Worm (Caenorhabditis elegans) whole organism, young adult: Measurements from ENCODE around the gene H39E20.1.

ENCODE experiments used
- B0019.2 ChIP-seq: fragments of 200-800 bp; sonication (Bioruptor generic); conservative IDR thresholded peaks from 2 replicates; pipeline ENCODE4 v1.3.6; 2022; ENCODE audit warnings: missing genetic modification reagents, missing genetic modification characterization, missing compliant biosample characterization
- C17E4.6 ChIP-seq: fragments of 200-800 bp; sonication (Bioruptor generic); IDR thresholded peaks from 2 replicates; pipeline ENCODE4 v1.3.6; 2022; ENCODE audit warnings: missing genetic modification reagents, missing genetic modification characterization, missing compliant biosample characterization
- F10E7.11 ChIP-seq: sonication (generic microtip); optimal IDR thresholded peaks from 2 replicates; lab custom pipeline; 2017; ENCODE audit warnings: mild to moderate bottlenecking, missing genetic modification characterization, moderate library complexity, missing compliant biosample characterization
- F33H1.4 ChIP-seq: fragments of 200-800 bp; sonication (Bioruptor generic); IDR thresholded peaks from 2 replicates; pipeline ENCODE4 v1.3.6; 2022; ENCODE audit warnings: missing genetic modification reagents, missing genetic modification characterization, missing compliant biosample characterization
- F39B2.1 ChIP-seq: fragments of 200-800 bp; sonication (Bioruptor generic); IDR thresholded peaks from 2 replicates; pipeline ENCODE4 v1.3.6; 2022; ENCODE audit warnings: missing genetic modification reagents, missing genetic modification characterization, missing compliant biosample characterization
- F49E8.2 ChIP-seq: sonication (generic microtip); optimal IDR thresholded peaks from 3 replicates; lab custom pipeline; 2017; ENCODE audit warnings: missing genetic modification characterization, mild to moderate bottlenecking, missing compliant biosample characterization, antibody characterized with exemption, moderate library complexity; ENCODE audit not compliant: insufficient read depth
- T26A5.8 ChIP-seq: sonication (generic microtip); optimal IDR thresholded peaks from 2 replicates; lab custom pipeline; 2016; ENCODE audit warnings: missing genetic modification characterization, missing compliant biosample characterization
- Y53F4B.3 ChIP-seq: fragments of 200-800 bp; sonication (Bioruptor generic); IDR thresholded peaks from 2 replicates; pipeline ENCODE4 v1.3.6; 2022; ENCODE audit warnings: missing genetic modification reagents, missing genetic modification characterization, missing compliant biosample characterization
- Y56A3A.18 ChIP-seq: fragments of 200-800 bp; sonication (Bioruptor generic); IDR thresholded peaks from 2 replicates; pipeline ENCODE4 v1.3.6; 2022; ENCODE audit warnings: missing genetic modification reagents, missing genetic modification characterization, missing compliant biosample characterization
- Y79H2A.3 ChIP-seq: fragments of 200-800 bp; sonication (Bioruptor generic); conservative IDR thresholded peaks from 2 replicates; pipeline ENCODE4 v1.3.6; 2022; ENCODE audit warnings: missing genetic modification reagents, missing genetic modification characterization, missing compliant biosample characterization
- Y95B8A.8 ChIP-seq: fragments of 200-800 bp; sonication (Bioruptor generic); IDR thresholded peaks from 2 replicates; pipeline ENCODE4 v1.3.6; 2022; ENCODE audit warnings: missing genetic modification reagents, missing genetic modification characterization, missing compliant biosample characterization
- aptf-3 ChIP-seq: fragments of 200-800 bp; sonication (Bioruptor generic); IDR thresholded peaks from 2 replicates; pipeline ENCODE4 v1.3.6; 2022; ENCODE audit warnings: missing genetic modification characterization, missing compliant biosample characterization
- atf-7 ChIP-seq: sonication (generic microtip); optimal IDR thresholded peaks from 2 replicates; lab custom pipeline; 2017; ENCODE audit warnings: mild to moderate bottlenecking, missing genetic modification characterization, missing compliant biosample characterization
- bed-1 ChIP-seq: fragments of 200-800 bp; sonication (Bioruptor generic); IDR thresholded peaks from 2 replicates; pipeline ENCODE4 v1.3.6; 2022; ENCODE audit warnings: missing genetic modification reagents, missing genetic modification characterization, missing compliant biosample characterization
- ccch-3 ChIP-seq: fragments of 200-800 bp; sonication (Bioruptor generic); optimal IDR thresholded peaks from 2 replicates; lab custom pipeline; 2018; ENCODE audit warnings: mild to moderate bottlenecking, missing genetic modification characterization, missing compliant biosample characterization
- ceh-100 ChIP-seq: fragments of 200-800 bp; sonication (Bioruptor generic); IDR thresholded peaks from 2 replicates; pipeline ENCODE4 v1.3.6; 2022; ENCODE audit warnings: missing genetic modification reagents, missing genetic modification characterization, missing compliant biosample characterization
- ceh-58 ChIP-seq: fragments of 200-800 bp; sonication (Bioruptor generic); IDR thresholded peaks from 2 replicates; pipeline ENCODE4 v1.3.6; 2022; ENCODE audit warnings: missing genetic modification characterization, missing compliant biosample characterization
- dox-1 ChIP-seq: fragments of 200-800 bp; sonication (Bioruptor generic); IDR thresholded peaks from 2 replicates; pipeline ENCODE4 v1.3.6; 2022; ENCODE audit warnings: missing genetic modification reagents, missing genetic modification characterization, missing compliant biosample characterization
- egl-18 ChIP-seq: fragments of 200-800 bp; sonication (Bioruptor generic); IDR thresholded peaks from 2 replicates; pipeline ENCODE4 v1.3.6; 2022; ENCODE audit warnings: missing genetic modification reagents, missing genetic modification characterization, missing compliant biosample characterization
- egl-44 ChIP-seq: fragments of 200-800 bp; sonication (Bioruptor generic); IDR thresholded peaks from 2 replicates; pipeline ENCODE4 v1.3.6; 2022; ENCODE audit warnings: missing genetic modification reagents, missing genetic modification characterization, missing compliant biosample characterization
- egrh-3 ChIP-seq: fragments of 200-800 bp; sonication (Bioruptor generic); IDR thresholded peaks from 2 replicates; pipeline ENCODE4 v1.3.6; 2022; ENCODE audit warnings: missing genetic modification reagents, missing genetic modification characterization, missing compliant biosample characterization
- hmg-1.2 ChIP-seq: fragments of 200-800 bp; sonication (Bioruptor generic); IDR thresholded peaks from 2 replicates; pipeline ENCODE4 v1.3.6; 2022; ENCODE audit warnings: missing genetic modification reagents, missing genetic modification characterization, missing compliant biosample characterization
- hmg-20 ChIP-seq: fragments of 200-800 bp; sonication (Bioruptor generic); IDR thresholded peaks from 2 replicates; pipeline ENCODE4 v1.3.6; 2022; ENCODE audit warnings: missing genetic modification reagents, missing genetic modification characterization, missing compliant biosample characterization
- hsf-1 ChIP-seq: fragments of 200-800 bp; sonication (Bioruptor generic); IDR thresholded peaks from 2 replicates; pipeline ENCODE4 v1.3.6; 2022; ENCODE audit warnings: missing genetic modification reagents, missing genetic modification characterization, missing compliant biosample characterization
- lag-1 ChIP-seq: fragments of 200-800 bp; sonication (Bioruptor generic); IDR thresholded peaks from 2 replicates; pipeline ENCODE4 v1.3.6; 2022; ENCODE audit warnings: missing genetic modification reagents, missing genetic modification characterization, missing compliant biosample characterization
- lin-26 ChIP-seq: fragments of 200-800 bp; sonication (Bioruptor generic); IDR thresholded peaks from 2 replicates; pipeline ENCODE4 v1.3.6; 2022; ENCODE audit warnings: missing genetic modification reagents, missing genetic modification characterization, missing compliant biosample characterization
- lin-40 ChIP-seq: sonication (generic microtip); optimal IDR thresholded peaks from 2 replicates; lab custom pipeline; 2016; ENCODE audit warnings: missing genetic modification characterization, mild to moderate bottlenecking, missing compliant biosample characterization, missing genotype, missing genetic modification reagents
- madf-10 ChIP-seq: sonication (generic microtip); optimal IDR thresholded peaks from 2 replicates; lab custom pipeline; 2016; ENCODE audit warnings: mild to moderate bottlenecking, missing genetic modification characterization, missing compliant biosample characterization
- madf-6 ChIP-seq: fragments of 200-800 bp; sonication (Bioruptor generic); IDR thresholded peaks from 2 replicates; pipeline ENCODE4 v1.3.6; 2022; ENCODE audit warnings: missing genetic modification reagents, missing genetic modification characterization, missing compliant biosample characterization
- mes-4 ChIP-seq: sonication (generic microtip); optimal IDR thresholded peaks from 2 replicates; lab custom pipeline; 2016; ENCODE audit warnings: missing genotype, missing genetic modification characterization, missing compliant biosample characterization
- nfyb-1 ChIP-seq: fragments of 200-800 bp; sonication (Bioruptor generic); IDR thresholded peaks from 2 replicates; pipeline ENCODE4 v1.3.6; 2022; ENCODE audit warnings: missing genetic modification reagents, missing genetic modification characterization, missing compliant biosample characterization
- nhr-120 ChIP-seq: fragments of 200-800 bp; sonication (Bioruptor generic); IDR thresholded peaks from 2 replicates; pipeline ENCODE4 v1.3.6; 2022; ENCODE audit warnings: missing genetic modification characterization, missing compliant biosample characterization
- nhr-27 ChIP-seq: fragments of 200-800 bp; sonication (Bioruptor generic); optimal IDR thresholded peaks from 2 replicates; lab custom pipeline; 2018; ENCODE audit warnings: mild to moderate bottlenecking, missing genetic modification characterization, moderate library complexity, missing compliant biosample characterization
- nhr-80 ChIP-seq: sonication (generic microtip); optimal IDR thresholded peaks from 2 replicates; lab custom pipeline; 2016; ENCODE audit warnings: missing genetic modification characterization, missing compliant biosample characterization
- pbrm-1 ChIP-seq: fragments of 200-800 bp; sonication (Bioruptor generic); IDR thresholded peaks from 2 replicates; pipeline ENCODE4 v1.3.6; 2022; ENCODE audit warnings: missing genetic modification reagents, missing genetic modification characterization, missing compliant biosample characterization
- rcor-1 ChIP-seq: fragments of 200-800 bp; sonication (Bioruptor generic); IDR thresholded peaks from 2 replicates; pipeline ENCODE4 v1.3.6; 2022; ENCODE audit warnings: missing genetic modification reagents, missing genetic modification characterization, missing compliant biosample characterization
- sea-2 ChIP-seq: fragments of 200-800 bp; sonication (Bioruptor generic); IDR thresholded peaks from 2 replicates; pipeline ENCODE4 v1.3.6; 2022; ENCODE audit warnings: missing genetic modification characterization, missing compliant biosample characterization
- snpc-4 ChIP-seq, 5 experiments: fragments of 150-350 bp in 1 of 5; sonication (generic microtip) in 4 of 5; optimal IDR thresholded peaks; 2 replicates each; lab custom pipeline; 2014 to 2018; ENCODE audit warnings: missing genetic modification characterization in 5 of 5, missing biosample characterization in 3 of 5, antibody characterized with exemption in 2 of 5, mild to moderate bottlenecking in 2 of 5, missing compliant biosample characterization in 2 of 5, missing genotype in 2 of 5, moderate library complexity in 2 of 5, missing genetic modification reagents in 1 of 5
- sptf-2 ChIP-seq: fragments of 200-800 bp; sonication (Bioruptor generic); optimal IDR thresholded peaks from 2 replicates; lab custom pipeline; 2018; ENCODE audit warnings: mild to moderate bottlenecking, missing genetic modification characterization, missing compliant biosample characterization
- zfh-2 ChIP-seq: fragments of 200-800 bp; sonication (Bioruptor generic); conservative IDR thresholded peaks from 2 replicates; pipeline ENCODE4 v1.3.6; 2022; ENCODE audit warnings: missing genetic modification reagents, missing genetic modification characterization, missing compliant biosample characterization
- zim-3 ChIP-seq: sonication (generic microtip); optimal IDR thresholded peaks from 2 replicates; lab custom pipeline; 2017; ENCODE audit warnings: mild to moderate bottlenecking, missing genetic modification characterization, moderate library complexity, missing compliant biosample characterization
- ztf-28 ChIP-seq: fragments of 200-800 bp; sonication (Bioruptor generic); IDR thresholded peaks from 2 replicates; pipeline ENCODE4 v1.3.6; 2022; ENCODE audit warnings: missing genetic modification reagents, missing genetic modification characterization, missing compliant biosample characterization

H39E20.1 gene

ce11 chrX:1375071-1375470 lies 22.3 kb downstream of the H39E20.1 start (continued):
- TF ChIP-seq aptf-3 (GFP tag; lab: Robert Waterston, UW) (peak; percentile 100), ceh-58 (peak; percentile 98), rcor-1 (peak; percentile 99), F39B2.1 (GFP tag; lab: Robert Waterston, UW) (peak; percentile 95), egl-18 (peak; percentile 97), hmg-20 (peak; percentile 31; the same call in 1 of the 2 replicates), hsf-1 (GFP tag; lab: Robert Waterston, UW) (peak; percentile 100), ceh-100 (GFP tag; lab: Robert Waterston, UW) (peak; percentile 89), Y56A3A.18 (GFP tag; lab: Robert Waterston, UW) (peak; percentile 99), bed-1 (GFP tag; lab: Robert Waterston, UW) (peak; percentile 99), Y79H2A.3 (GFP tag; lab: Robert Waterston, UW) (peak; percentile 99), lag-1 (GFP tag; lab: Robert Waterston, UW) (peak; percentile 93), F33H1.4 (GFP tag; lab: Robert Waterston, UW) (peak; percentile 72), egrh-3 (GFP tag; lab: Robert Waterston, UW) (peak; percentile 96), pbrm-1 (GFP tag; lab: Robert Waterston, UW) (peak; percentile 96), lin-26 (GFP tag; lab: Robert Waterston, UW) (peak; percentile 84), dox-1 (peak; percentile 100), egl-44 (GFP tag; lab: Robert Waterston, UW) (peak; percentile 98), B0019.2 (peak; percentile 98), ztf-28 (peak; percentile 82; the same call in 1 of the 2 replicates), C17E4.6 (peak; percentile 92), madf-6 (peak; percentile 91), nfyb-1 (GFP tag; lab: Robert Waterston, UW) (peak; percentile 96), nhr-120 (GFP tag; lab: Robert Waterston, UW) (peak; percentile 94; the same call in 1 of the 2 replicates), Y53F4B.3 (peak; percentile 98)

- no peak for TF ChIP-seq pbrm-1 (GFP tag; lab: Robert Waterston, UW)
- no peak for TF ChIP-seq nhr-80
- TF ChIP-seq mes-4 (tag; lab: Kevin White, UChicago): no peak
- no peak for TF ChIP-seq nhr-27 (tag; lab: Kevin White, UChicago)
- no peak for TF ChIP-seq F49E8.2 (tag; lab: Kevin White, UChicago)
- TF ChIP-seq hmg-1.2 (GFP tag; lab: Robert Waterston, UW): peak; percentile 29; the same call in 1 of the 2 replicates
- TF ChIP-seq Y79H2A.3 (GFP tag; lab: Robert Waterston, UW): no peak
- no peak for TF ChIP-seq sptf-2 (GFP tag; lab: Kevin White, UChicago)
- no peak for TF ChIP-seq zim-3
- peak; percentile 63 for TF ChIP-seq zfh-2
- TF ChIP-seq Y95B8A.8 (GFP tag; lab: Robert Waterston, UW): no peak
- no peak for TF ChIP-seq sea-2 (GFP tag; lab: Robert Waterston, UW)
- no peak for TF ChIP-seq F10E7.11 (tag; lab: Kevin White, UChicago)
- no peak for TF ChIP-seq madf-10 (tag; lab: Kevin White, UChicago)
- TF ChIP-seq atf-7 (tag; lab: Kevin White, UChicago): no peak
- TF ChIP-seq ccch-3: no peak
- no peak for TF ChIP-seq lin-40
- no peak for TF ChIP-seq snpc-4 (GFP tag; optimal IDR thresholded peaks at IDR 0.05; lab: Kevin White, UChicago)
- peak in 2 of 4 experiments; percentile 83 to 89 for TF ChIP-seq snpc-4 (tag; optimal IDR thresholded peaks at IDR 0.05; lab: Kevin White, UChicago)
- no peak for TF ChIP-seq T26A5.8 (tag; lab: Kevin White, UChicago)
These were observed 25.0 kb downstream of the H39E20.1 start for ce11 chrX:1372464-1372863.
